Worm (Caenorhabditis elegans) whole organism, early embryonic: ENCODE data around the gene Y37A1A.4.
A peak's percentile ranks its signal among the peaks of the same experiment; 100 is the strongest.

ENCODE experiments used
- B0310.2 ChIP-seq: sonication (generic microtip); optimal IDR thresholded peaks from 2 replicates; lab custom pipeline; 2016; ENCODE audit warnings: mild to moderate bottlenecking, missing genetic modification characterization, missing compliant biosample characterization
- F13C5.2 ChIP-seq: sonication (generic microtip); optimal IDR thresholded peaks from 2 replicates; lab custom pipeline; 2017; ENCODE audit warnings: mild to moderate bottlenecking, missing genetic modification characterization, inconsistent platforms, missing compliant biosample characterization
- aly-1 ChIP-seq: sonication (generic microtip); optimal IDR thresholded peaks from 2 replicates; lab custom pipeline; 2016; ENCODE audit warnings: missing genetic modification characterization, missing compliant biosample characterization
- ama-1 ChIP-seq: fragments of 150-350 bp; optimal IDR thresholded peaks from 2 replicates; lab custom pipeline; 2014
- ceh-13 ChIP-seq: fragments of 200-800 bp; sonication (Bioruptor generic); optimal IDR thresholded peaks from 2 replicates; lab custom pipeline; 2018; ENCODE audit warnings: mild to moderate bottlenecking, missing genetic modification characterization, missing compliant biosample characterization
- ceh-36 ChIP-seq: sonication (generic microtip); optimal IDR thresholded peaks from 2 replicates; lab custom pipeline; 2016; ENCODE audit warnings: missing genetic modification characterization, inconsistent platforms, missing compliant biosample characterization
- ets-7 ChIP-seq: sonication (generic microtip); optimal IDR thresholded peaks from 2 replicates; lab custom pipeline; 2016; ENCODE audit warnings: missing genotype, missing genetic modification characterization, missing compliant biosample characterization
- flt-1 ChIP-seq: fragments of 200-800 bp; sonication (Bioruptor generic); IDR thresholded peaks from 2 replicates; pipeline ENCODE4 v1.3.6; 2022; ENCODE audit warnings: missing genetic modification characterization, missing compliant biosample characterization
- hmbx-1 ChIP-seq: sonication (generic microtip); optimal IDR thresholded peaks from 2 replicates; lab custom pipeline; 2016; ENCODE audit warnings: mild to moderate bottlenecking, missing genetic modification characterization, missing compliant biosample characterization
- hmg-4 ChIP-seq: fragments of 200-800 bp; sonication (Bioruptor generic); optimal IDR thresholded peaks from 2 replicates; lab custom pipeline; 2018; ENCODE audit warnings: mild to moderate bottlenecking, missing genetic modification characterization, missing compliant biosample characterization
- hnd-1 ChIP-seq: sonication (generic microtip); optimal IDR thresholded peaks from 2 replicates; lab custom pipeline; 2016; ENCODE audit warnings: missing genetic modification characterization, missing compliant biosample characterization
- pes-1 ChIP-seq: fragments of 200-800 bp; sonication (Bioruptor generic); IDR thresholded peaks from 2 replicates; pipeline ENCODE4 v1.3.6; 2022; ENCODE audit warnings: missing genetic modification reagents, missing genetic modification characterization, missing compliant biosample characterization
- scrt-1 ChIP-seq: fragments of 200-800 bp; sonication (Bioruptor generic); IDR thresholded peaks from 2 replicates; pipeline ENCODE4 v1.3.6; 2022; ENCODE audit warnings: missing genetic modification characterization, missing compliant biosample characterization
- sea-1 ChIP-seq: fragments of 200-800 bp; sonication (Bioruptor generic); conservative IDR thresholded peaks from 2 replicates; pipeline ENCODE4 v1.3.6; 2022; ENCODE audit warnings: missing genetic modification characterization, missing compliant biosample characterization
- tbx-11 ChIP-seq: fragments of 200-800 bp; sonication (Bioruptor generic); IDR thresholded peaks from 2 replicates; pipeline ENCODE4 v1.3.6; 2022; ENCODE audit warnings: missing genetic modification characterization, missing compliant biosample characterization
- tbx-37 ChIP-seq: fragments of 200-800 bp; sonication (Bioruptor generic); conservative IDR thresholded peaks from 2 replicates; pipeline ENCODE4 v1.3.6; 2022; ENCODE audit warnings: missing genetic modification reagents, missing genetic modification characterization, missing compliant biosample characterization
- tra-4 ChIP-seq: sonication (generic microtip); optimal IDR thresholded peaks from 2 replicates; lab custom pipeline; 2017; ENCODE audit warnings: missing genetic modification characterization, missing compliant biosample characterization

Gene Y37A1A.4

ce11 chrIV:13934086-13934485 is at the start of gene Y37A1A.4:
TSS of gene Y37A1A.4 (plus strand) at chrIV:13934386.
- TF ChIP-seq ama-1 (lab: Kevin White, UChicago) (no peak), aly-1 (tag; lab: Kevin White, UChicago) (no peak), ceh-13 (GFP tag; lab: Kevin White, UChicago) (no peak), tbx-11 (no peak), B0310.2 (tag; lab: Kevin White, UChicago) (no peak), pes-1 (GFP tag; lab: Robert Waterston, UW) (no peak), hnd-1 (no peak), hmbx-1 (tag; lab: Kevin White, UChicago) (no peak), tra-4 (tag; lab: Kevin White, UChicago) (no peak), scrt-1 (GFP tag; lab: Robert Waterston, UW) (no peak), F13C5.2 (tag; lab: Kevin White, UChicago) (no peak), tbx-37 (GFP tag; lab: Robert Waterston, UW) (no peak), ceh-36 (tag; lab: Kevin White, UChicago) (no peak), flt-1 (no peak), ets-7 (tag; lab: Kevin White, UChicago) (no peak), hmg-4 (GFP tag; lab: Kevin White, UChicago) (no peak), sea-1 (no peak)

- TF ChIP-seq ets-7 (tag; lab: Kevin White, UChicago) (peak; percentile 28), aly-1 (tag; lab: Kevin White, UChicago) (peak; percentile 36), sea-1 (peak; percentile 26; the same call in 1 of the 2 replicates), hmg-4 (GFP tag; lab: Kevin White, UChicago) (peak; percentile 77), F13C5.2 (tag; lab: Kevin White, UChicago) (peak; percentile 73), pes-1 (GFP tag; lab: Robert Waterston, UW) (no peak), ama-1 (lab: Kevin White, UChicago) (no peak)
These were observed 46.6 kb upstream of the Y37A1A.4 start, which contains the start of gene lin-66 for ce11 chrIV:13887408-13888163. TSS of gene lin-66 (plus strand) at chrIV:13888079.

ce11 chrIV:13888164-13888518 is 46.0 kb upstream of the Y37A1A.4 start:
- no peak for TF ChIP-seq tbx-11
- no peak for TF ChIP-seq hmbx-1 (tag; lab: Kevin White, UChicago)
- TF ChIP-seq scrt-1 (GFP tag; lab: Robert Waterston, UW): no peak
- TF ChIP-seq B0310.2 (tag; lab: Kevin White, UChicago): no peak
- no peak for TF ChIP-seq hmg-4 (GFP tag; lab: Kevin White, UChicago)
- TF ChIP-seq hnd-1: no peak
- no peak for TF ChIP-seq aly-1 (tag; lab: Kevin White, UChicago)
- TF ChIP-seq ceh-36 (tag; lab: Kevin White, UChicago): no peak
- no peak for TF ChIP-seq ets-7 (tag; lab: Kevin White, UChicago)
- no peak for TF ChIP-seq F13C5.2 (tag; lab: Kevin White, UChicago)
- no peak for TF ChIP-seq ama-1 (lab: Kevin White, UChicago)
- TF ChIP-seq flt-1: no peak
- TF ChIP-seq sea-1: no peak
- no peak for TF ChIP-seq tbx-37 (GFP tag; lab: Robert Waterston, UW)
- TF ChIP-seq pes-1 (GFP tag; lab: Robert Waterston, UW): no peak
- TF ChIP-seq ceh-13 (GFP tag; lab: Kevin White, UChicago): no peak

ce11 chrIV:13893103-13893502 is 41.1 kb upstream of the Y37A1A.4 start:
- TF ChIP-seq hmbx-1 (tag; lab: Kevin White, UChicago) (no peak), pes-1 (GFP tag; lab: Robert Waterston, UW) (0 out of 2 replicates have a peak, but pooled peaks have one; percentile 7)

ce11 chrIV:13902774-13903173 is 31.4 kb upstream of the Y37A1A.4 start, which contains the start of gene Y37A1A.3:
TSS of gene Y37A1A.3 (minus strand) at chrIV:13902874.
- TF ChIP-seq flt-1 (no peak), hmg-4 (GFP tag; lab: Kevin White, UChicago) (no peak), aly-1 (tag; lab: Kevin White, UChicago) (no peak), ama-1 (lab: Kevin White, UChicago) (no peak), F13C5.2 (tag; lab: Kevin White, UChicago) (no peak), pes-1 (GFP tag; lab: Robert Waterston, UW) (no peak), B0310.2 (tag; lab: Kevin White, UChicago) (no peak), hnd-1 (no peak), scrt-1 (GFP tag; lab: Robert Waterston, UW) (no peak), sea-1 (no peak), tbx-11 (no peak), ceh-13 (GFP tag; lab: Kevin White, UChicago) (no peak), hmbx-1 (tag; lab: Kevin White, UChicago) (no peak), ets-7 (tag; lab: Kevin White, UChicago) (no peak), tra-4 (tag; lab: Kevin White, UChicago) (no peak), ceh-36 (tag; lab: Kevin White, UChicago) (no peak), tbx-37 (GFP tag; lab: Robert Waterston, UW) (no peak)

ce11 chrIV:13906369-13906768 is 27.8 kb upstream of the Y37A1A.4 start:
- no peak for TF ChIP-seq aly-1 (tag; lab: Kevin White, UChicago)

ce11 chrIV:13910931-13911330 is 23.3 kb upstream of the Y37A1A.4 start:
- no peak for TF ChIP-seq ceh-13 (GFP tag; lab: Kevin White, UChicago)
- no peak for TF ChIP-seq hmg-4 (GFP tag; lab: Kevin White, UChicago)
- no peak for TF ChIP-seq hmbx-1 (tag; lab: Kevin White, UChicago)
- TF ChIP-seq aly-1 (tag; lab: Kevin White, UChicago): no peak
- TF ChIP-seq ets-7 (tag; lab: Kevin White, UChicago): no peak
- TF ChIP-seq flt-1: no peak
- TF ChIP-seq ama-1 (lab: Kevin White, UChicago): no peak
- TF ChIP-seq tbx-37 (GFP tag; lab: Robert Waterston, UW): no peak
- TF ChIP-seq B0310.2 (tag; lab: Kevin White, UChicago): no peak
- TF ChIP-seq sea-1: no peak
